Worm (Caenorhabditis elegans) whole organism, L2 larva: ENCODE results near the gene F45F2.10.

Experiments used
- Y55F3AM.14 ChIP-seq: fragments of 200-800 bp; sonication (Bioruptor generic); optimal IDR thresholded peaks from 2 replicates; lab custom pipeline; 2018; ENCODE audit warnings: mild to moderate bottlenecking, missing genetic modification characterization, missing compliant biosample characterization
- ZK546.5 ChIP-seq: sonication (generic microtip); optimal IDR thresholded peaks from 2 replicates; lab custom pipeline; 2017; ENCODE audit warnings: missing biosample characterization, missing genetic modification characterization
- ama-1 ChIP-seq: fragments of 150-350 bp; optimal IDR thresholded peaks from 2 replicates; lab custom pipeline; 2018; ENCODE audit warnings: inconsistent platforms
- ceh-16 ChIP-seq: fragments of 150-350 bp; optimal IDR thresholded peaks from 2 replicates; lab custom pipeline; 2014; ENCODE audit warnings: missing biosample characterization, missing genetic modification characterization
- lin-13 ChIP-seq: fragments of 150-350 bp; optimal IDR thresholded peaks from 2 replicates; lab custom pipeline; 2014; ENCODE audit warnings: missing biosample characterization, missing genetic modification reagents, missing genetic modification characterization
- lsy-2 ChIP-seq, 2 experiments: fragments of 150-350 bp in 1 of 2; sonication (generic microtip) in 1 of 2; optimal IDR thresholded peaks; 2 replicates each; lab custom pipeline; 2014 to 2017; ENCODE audit warnings: missing biosample characterization in 2 of 2, missing genetic modification characterization in 2 of 2
- nhr-21 ChIP-seq: fragments of 150-350 bp; optimal IDR thresholded peaks from 2 replicates; lab custom pipeline; 2014; ENCODE audit warnings: missing biosample characterization, missing genetic modification characterization
- nhr-6 ChIP-seq: fragments of 150-350 bp; optimal IDR thresholded peaks from 2 replicates; lab custom pipeline; 2014; ENCODE audit warnings: missing biosample characterization, missing genetic modification characterization
- nhr-77 ChIP-seq: fragments of 150-350 bp; optimal IDR thresholded peaks from 2 replicates; lab custom pipeline; 2014; ENCODE audit warnings: missing biosample characterization, missing genetic modification characterization
- skn-1 ChIP-seq: sonication (generic microtip); optimal IDR thresholded peaks from 2 replicates; lab custom pipeline; 2017; ENCODE audit warnings: missing biosample characterization, missing genetic modification characterization
- ztf-11 ChIP-seq: sonication (generic microtip); optimal IDR thresholded peaks from 2 replicates; lab custom pipeline; 2017; ENCODE audit warnings: missing biosample characterization, missing genetic modification characterization

DNA sequence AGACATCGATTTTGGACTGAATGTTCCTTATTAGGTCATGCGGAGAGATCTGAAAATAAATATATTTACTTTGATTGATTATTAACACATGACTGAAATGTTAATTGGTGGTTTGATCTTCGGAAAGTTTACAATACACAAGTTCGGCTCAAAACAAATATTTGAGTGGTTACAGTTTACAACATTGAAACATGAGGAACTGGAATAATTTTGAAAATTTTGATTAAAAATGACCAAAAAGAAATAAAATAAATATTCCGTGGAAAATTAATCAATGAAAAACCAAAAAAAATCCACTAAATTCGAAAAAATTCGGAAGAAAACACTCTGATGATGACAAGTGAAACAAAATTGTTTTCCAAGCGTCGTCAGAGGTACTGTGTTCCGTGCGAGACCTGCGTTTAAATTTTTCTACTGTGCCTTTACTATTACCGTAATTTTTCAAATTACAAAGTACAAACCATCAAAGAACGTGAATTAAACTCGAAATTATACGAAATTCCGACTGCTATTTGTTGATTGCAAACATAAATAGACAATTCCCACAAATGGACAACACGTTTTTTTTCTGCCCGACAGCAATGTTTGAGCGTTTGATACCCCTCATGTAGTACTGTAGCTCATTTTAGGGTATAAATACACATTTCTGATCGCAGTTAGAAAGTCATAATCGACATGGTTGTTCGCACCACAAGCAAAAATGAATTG lies 2.3 kb upstream of the F45F2.10 start, which contains the start of the genes F45F2.11 and otpl-7:
- TF ChIP-seq nhr-6 (tag; lab: Kevin White, UChicago) = no peak
- no peak for TF ChIP-seq lsy-2 (tag; optimal IDR thresholded peaks at IDR 0.05; lab: Kevin White, UChicago)
- no peak for TF ChIP-seq lin-13 (GFP tag; lab: Kevin White, UChicago)
- no peak for TF ChIP-seq ZK546.5 (tag; lab: Kevin White, UChicago)
- no peak for TF ChIP-seq ceh-16 (tag; lab: Kevin White, UChicago)
- no peak for TF ChIP-seq nhr-77 (tag; lab: Kevin White, UChicago)
- TF ChIP-seq Y55F3AM.14 (GFP tag; lab: Kevin White, UChicago) = no peak
- TF ChIP-seq ztf-11 = no peak
- no peak for TF ChIP-seq ama-1
- TF ChIP-seq skn-1 (tag; lab: Kevin White, UChicago) = no peak
- no peak for TF ChIP-seq nhr-21 (tag; lab: Kevin White, UChicago)
